Fruit fly (Drosophila melanogaster) whole organism, embryonic: Measurements from ENCODE around the gene CG6420.

ENCODE experiments used
- Ada2b ChIP-seq: fragments of 200-800 bp; sonication (Bioruptor generic); IDR thresholded peaks from 2 replicates; pipeline ENCODE4 v1.3.6; 2022; ENCODE audit warnings: missing biosample characterization, missing genetic modification characterization
- Atf-2 ChIP-seq: fragments of 200-800 bp; sonication (Bioruptor generic); optimal IDR thresholded peaks from 2 replicates; lab custom pipeline; 2016; ENCODE audit warnings: missing biosample characterization, missing genetic modification characterization
- B-H1 ChIP-seq: fragments of 200-800 bp; sonication (Bioruptor generic); IDR thresholded peaks from 3 replicates; pipeline ENCODE4 v1.3.6; 2022; ENCODE audit warnings: missing biosample characterization, missing genetic modification characterization
- CG10147 ChIP-seq: fragments of 200-800 bp; sonication (Bioruptor generic); optimal IDR thresholded peaks from 2 replicates; lab custom pipeline; 2019; ENCODE audit warnings: missing biosample characterization, mild to moderate bottlenecking, missing genetic modification characterization, moderate library complexity
- CG11456 ChIP-seq: fragments of 200-800 bp; sonication (Bioruptor generic); IDR thresholded peaks from 3 replicates; pipeline ENCODE4 v1.3.6; 2022; ENCODE audit warnings: missing biosample characterization, missing genetic modification characterization
- CG15269 ChIP-seq: fragments of 200-800 bp; sonication (Bioruptor generic); optimal IDR thresholded peaks from 2 replicates; lab custom pipeline; 2018; ENCODE audit warnings: missing biosample characterization, mild to moderate bottlenecking, missing genetic modification characterization, moderate library complexity
- CG16779 ChIP-seq: fragments of 200-800 bp; sonication (Bioruptor generic); IDR thresholded peaks from 2 replicates; pipeline ENCODE4 v1.3.6; 2022; ENCODE audit warnings: missing biosample characterization, missing genetic modification characterization
- CG30403 ChIP-seq: fragments of 200-800 bp; sonication (Bioruptor generic); optimal IDR thresholded peaks from 3 replicates; lab custom pipeline; 2016; ENCODE audit warnings: missing biosample characterization, missing genetic modification characterization
- CG32532 ChIP-seq: fragments of 200-800 bp; sonication (Bioruptor generic); IDR thresholded peaks from 2 replicates; pipeline ENCODE4 v1.3.6; 2022; ENCODE audit warnings: missing biosample characterization, missing genetic modification characterization
- CG34422 ChIP-seq: fragments of 200-800 bp; sonication (Bioruptor generic); IDR thresholded peaks from 3 replicates; pipeline ENCODE4 v1.3.6; 2022; ENCODE audit warnings: missing biosample characterization, missing genetic modification characterization
- CG3995 ChIP-seq: fragments of 200-800 bp; sonication (Bioruptor generic); optimal IDR thresholded peaks from 3 replicates; lab custom pipeline; 2016; ENCODE audit warnings: missing biosample characterization, missing genetic modification characterization
- CG6175 ChIP-seq: fragments of 200-800 bp; sonication (Bioruptor generic); IDR thresholded peaks from 3 replicates; pipeline ENCODE4 v1.3.6; 2022; ENCODE audit warnings: missing biosample characterization, missing genetic modification characterization
- CG7963 ChIP-seq: fragments of 200-800 bp; sonication (Bioruptor generic); IDR thresholded peaks from 3 replicates; pipeline ENCODE4 v1.3.6; 2022; ENCODE audit warnings: missing biosample characterization, missing genetic modification characterization; ENCODE audit not compliant: partially characterized antibody
- CG8478 ChIP-seq: fragments of >200 bp; optimal IDR thresholded peaks from 2 replicates; lab custom pipeline; 2018
- CG9932 ChIP-seq: fragments of 200-800 bp; sonication (Bioruptor generic); IDR thresholded peaks from 2 replicates; pipeline ENCODE4 v1.3.6; 2022; ENCODE audit warnings: missing biosample characterization, missing genetic modification characterization
- Dbx ChIP-seq: fragments of 200-800 bp; sonication (Bioruptor generic); IDR thresholded peaks from 3 replicates; pipeline ENCODE4 v1.3.6; 2022; ENCODE audit warnings: missing biosample characterization, missing genetic modification characterization
- Deaf1 ChIP-seq: fragments of 200-800 bp; optimal IDR thresholded peaks from 3 replicates; lab custom pipeline; 2019; ENCODE audit warnings: missing biosample characterization, mild to moderate bottlenecking, missing genetic modification characterization, moderate library complexity
- Elba2 ChIP-seq: fragments of 200-800 bp; sonication (Bioruptor generic); optimal IDR thresholded peaks from 3 replicates; lab custom pipeline; 2016; ENCODE audit warnings: missing biosample characterization, missing genetic modification characterization
- Ets65A ChIP-seq: fragments of 200-800 bp; sonication (Bioruptor generic); peaks from one replicate; lab custom pipeline; 2016; ENCODE audit warnings: missing biosample characterization, missing genetic modification characterization
- Fer3 ChIP-seq: fragments of 200-800 bp; sonication (Bioruptor generic); optimal IDR thresholded peaks from 2 replicates; lab custom pipeline; 2018; ENCODE audit warnings: missing biosample characterization, mild to moderate bottlenecking, missing genetic modification characterization, moderate library complexity
- Hr51 ChIP-seq, 2 experiments: fragments of 200-800 bp; sonication (Bioruptor generic); optimal IDR thresholded peaks; 2 replicates in 1 of 2; 3 replicates in 1 of 2; lab custom pipeline; 2016 to 2018; ENCODE audit warnings: missing biosample characterization in 2 of 2, missing genetic modification characterization in 2 of 2, mild to moderate bottlenecking in 1 of 2, moderate library complexity in 1 of 2
- Jarid2 ChIP-seq: fragments of 200-800 bp; sonication (Bioruptor generic); optimal IDR thresholded peaks from 3 replicates; lab custom pipeline; 2017; ENCODE audit warnings: mild to moderate bottlenecking, missing biosample characterization, missing genetic modification reagents, missing genetic modification characterization
- MESR4 ChIP-seq: fragments of 200-800 bp; sonication (Bioruptor generic); optimal IDR thresholded peaks from 2 replicates; lab custom pipeline; 2018; ENCODE audit warnings: missing biosample characterization, mild to moderate bottlenecking, missing genetic modification characterization, moderate library complexity
- Meics ChIP-seq: fragments of 200-800 bp; sonication (Bioruptor generic); optimal IDR thresholded peaks from 2 replicates; lab custom pipeline; 2017; ENCODE audit warnings: missing biosample characterization, mild to moderate bottlenecking, missing genetic modification characterization
- Spps ChIP-seq: fragments of 200-800 bp; sonication (Bioruptor generic); optimal IDR thresholded peaks from 2 replicates; lab custom pipeline; 2018; ENCODE audit warnings: missing biosample characterization, mild to moderate bottlenecking, missing genetic modification characterization
- Trl ChIP-seq, 3 experiments: fragments of >200 bp in 2 of 3; fragments of 200-800 bp in 1 of 3; sonication (Bioruptor generic) in 1 of 3; optimal IDR thresholded peaks; 2 replicates in 1 of 3; 3 replicates in 2 of 3; lab custom pipeline; 2016 to 2017; ENCODE audit warnings: missing biosample characterization in 1 of 3, missing genetic modification characterization in 1 of 3
- abd-A ChIP-seq: fragments of 200-800 bp; sonication (Bioruptor generic); optimal IDR thresholded peaks from 3 replicates; lab custom pipeline; 2019; ENCODE audit warnings: missing biosample characterization, mild to moderate bottlenecking, missing genetic modification characterization, moderate library complexity
- amos ChIP-seq: fragments of 200-800 bp; sonication (Bioruptor generic); IDR thresholded peaks from 2 replicates; pipeline ENCODE4 v1.3.6; 2022; ENCODE audit warnings: missing biosample characterization, missing genetic modification characterization; ENCODE audit not compliant: partially characterized antibody
- bab2 ChIP-seq: fragments of 200-800 bp; sonication (Bioruptor generic); optimal IDR thresholded peaks from 2 replicates; lab custom pipeline; 2016; ENCODE audit warnings: missing biosample characterization, missing genetic modification characterization
- bcd ChIP-seq: fragments of 200-800 bp; sonication (Bioruptor generic); optimal IDR thresholded peaks from 2 replicates; lab custom pipeline; 2017; ENCODE audit warnings: missing biosample characterization, mild to moderate bottlenecking, missing genetic modification characterization
- cg ChIP-seq: fragments of 200-800 bp; sonication (Bioruptor generic); optimal IDR thresholded peaks from 3 replicates; lab custom pipeline; 2019; ENCODE audit warnings: missing biosample characterization, mild to moderate bottlenecking, missing genetic modification characterization, moderate library complexity
- chinmo ChIP-seq: fragments of 200-800 bp; sonication (Bioruptor generic); IDR thresholded peaks from 4 replicates; pipeline ENCODE4 v1.3.6; 2022; ENCODE audit warnings: missing biosample characterization, missing genetic modification characterization; ENCODE audit not compliant: partially characterized antibody
- dimm ChIP-seq: fragments of 200-800 bp; sonication (Bioruptor generic); IDR thresholded peaks from 2 replicates; pipeline ENCODE4 v1.3.6; 2022; ENCODE audit warnings: missing biosample characterization, missing genetic modification characterization
- en ChIP-seq: fragments of 200-800 bp; sonication (Bioruptor generic); optimal IDR thresholded peaks from 2 replicates; lab custom pipeline; 2016; ENCODE audit warnings: missing biosample characterization, missing genetic modification characterization
- ewg ChIP-seq: fragments of 200-800 bp; sonication (Bioruptor generic); optimal IDR thresholded peaks from 3 replicates; lab custom pipeline; 2017; ENCODE audit warnings: mild to moderate bottlenecking, missing biosample characterization, missing genetic modification reagents, missing genetic modification characterization
- fru ChIP-seq: fragments of >200 bp; optimal IDR thresholded peaks from 2 replicates; lab custom pipeline; 2017
- gem ChIP-seq: fragments of 200-800 bp; sonication (Bioruptor generic); optimal IDR thresholded peaks from 2 replicates; lab custom pipeline; 2019; ENCODE audit warnings: missing biosample characterization, mild to moderate bottlenecking, missing genetic modification characterization, moderate library complexity
- lab ChIP-seq: fragments of 200-800 bp; sonication (Bioruptor generic); optimal IDR thresholded peaks from 3 replicates; lab custom pipeline; 2017; ENCODE audit warnings: missing biosample characterization, missing genetic modification characterization, mild to moderate bottlenecking, moderate library complexity, missing genetic modification reagents
- lov ChIP-seq, 2 experiments: fragments of 200-800 bp in 1 of 2; fragments of >200 bp in 1 of 2; sonication (Bioruptor generic) in 1 of 2; IDR thresholded peaks in 1 of 2; optimal IDR thresholded peaks in 1 of 2; 2 replicates in 1 of 2; 3 replicates in 1 of 2; pipeline versions ENCODE4 v1.3.6 to Lab custom; 2017 to 2022; ENCODE audit warnings: missing biosample characterization in 1 of 2, missing genetic modification characterization in 1 of 2
- luna ChIP-seq: fragments of 200-800 bp; sonication (Bioruptor generic); optimal IDR thresholded peaks from 2 replicates; lab custom pipeline; 2016; ENCODE audit warnings: missing biosample characterization, missing genetic modification characterization
- mld ChIP-seq: fragments of 200-800 bp; sonication (Bioruptor generic); IDR thresholded peaks from 3 replicates; pipeline ENCODE4 v1.3.6; 2022; ENCODE audit warnings: missing biosample characterization, missing genetic modification characterization; ENCODE audit not compliant: partially characterized antibody
- scrt ChIP-seq: fragments of 200-800 bp; sonication (Bioruptor generic); optimal IDR thresholded peaks from 2 replicates; lab custom pipeline; 2018; ENCODE audit warnings: missing biosample characterization, mild to moderate bottlenecking, missing genetic modification characterization, moderate library complexity
- sisA ChIP-seq: fragments of 200-800 bp; sonication (Bioruptor generic); IDR thresholded peaks from 2 replicates; pipeline ENCODE4 v1.3.6; 2022; ENCODE audit warnings: missing biosample characterization, missing genetic modification characterization
- stc ChIP-seq: fragments of 200-800 bp; sonication (Bioruptor generic); IDR thresholded peaks from 2 replicates; pipeline ENCODE4 v1.3.6; 2022; ENCODE audit warnings: missing biosample characterization, missing genetic modification characterization
- tap ChIP-seq: fragments of 200-800 bp; optimal IDR thresholded peaks from 3 replicates; lab custom pipeline; 2019; ENCODE audit warnings: missing biosample characterization, mild to moderate bottlenecking, missing genetic modification characterization, moderate library complexity
- tna ChIP-seq: fragments of 200-800 bp; sonication (Bioruptor generic); IDR thresholded peaks from 2 replicates; pipeline ENCODE4 v1.3.6; 2022; ENCODE audit warnings: missing biosample characterization, missing genetic modification characterization; ENCODE audit not compliant: partially characterized antibody
- vvl ChIP-seq: fragments of 200-800 bp; sonication (Bioruptor generic); IDR thresholded peaks from 2 replicates; pipeline ENCODE4 v1.3.6; 2022; ENCODE audit warnings: missing biosample characterization, missing genetic modification characterization
- zfh2 ChIP-seq: fragments of 200-800 bp; sonication (Bioruptor generic); optimal IDR thresholded peaks from 2 replicates; lab custom pipeline; 2016; ENCODE audit warnings: missing biosample characterization, missing genetic modification characterization

CG6420 gene

DNA sequence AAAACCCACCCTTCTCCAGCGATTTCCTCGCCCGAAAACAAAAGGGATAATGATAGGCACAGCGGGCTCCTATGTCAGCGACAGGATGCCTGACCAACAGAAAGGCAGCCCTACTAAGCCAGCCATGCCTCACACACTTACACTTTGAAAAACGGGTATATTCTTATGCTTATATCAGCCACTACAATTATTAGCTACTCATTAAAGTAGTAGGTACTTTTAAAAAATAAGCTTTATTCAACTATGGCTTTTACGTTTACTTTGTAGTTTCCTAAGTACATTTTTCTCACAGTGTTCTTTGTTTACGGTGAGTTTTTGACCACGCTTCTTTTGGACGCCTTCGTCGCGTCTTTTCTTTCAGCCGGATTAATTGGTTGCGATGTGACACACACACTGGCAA, 34.8 kb downstream of the CG6420 start (continued):
- TF ChIP-seq Ada2b (0 out of 2 replicates have a peak, but pooled peaks have one; percentile 19), Atf-2 (GFP tag; lab: Kevin White, UChicago) (no peak), lab (GFP tag; lab: Kevin White, UChicago) (peak; percentile 52), vvl (GFP tag; lab: Robert Waterston, UW) (peak; percentile 36; the same call in 1 of the 2 replicates), sisA (GFP tag; lab: Robert Waterston, UW) (peak; percentile 11; the same call in 1 of the 2 replicates), Meics (GFP tag; lab: Kevin White, UChicago) (peak; percentile 39), B-H1 (GFP tag; lab: Robert Waterston, UW) (no peak), en (GFP tag; lab: Kevin White, UChicago) (no peak), Fer3 (peak; percentile 9), zfh2 (GFP tag; lab: Kevin White, UChicago) (peak; percentile 0), stc (no peak), CG15269 (tag; lab: Kevin White, UChicago) (peak; percentile 14), Dbx (GFP tag; lab: Robert Waterston, UW) (peak; percentile 26; the same call in 1 of the 3 replicates), gem (peak; percentile 21), lov (optimal IDR thresholded peaks at IDR 0.05; lab: Kevin White, UChicago) (no peak), lov (GFP tag; IDR thresholded peaks at IDR 0.05; lab: Robert Waterston, UW) (no peak), CG11456 (GFP tag; lab: Robert Waterston, UW) (0 out of 3 replicates have a peak, but pooled peaks have one; percentile 15), Ets65A (GFP tag; lab: Kevin White, UChicago) (peak; percentile 77), CG34422 (GFP tag; lab: Robert Waterston, UW) (no peak), CG3995 (GFP tag; lab: Kevin White, UChicago) (no peak), CG32532 (GFP tag; lab: Robert Waterston, UW) (peak; percentile 41; the same call in 1 of the 2 replicates), CG30403 (peak; percentile 0), CG6175 (GFP tag; lab: Robert Waterston, UW) (no peak), CG10147 (GFP tag; lab: Kevin White, UChicago) (peak; percentile 15)

DNA sequence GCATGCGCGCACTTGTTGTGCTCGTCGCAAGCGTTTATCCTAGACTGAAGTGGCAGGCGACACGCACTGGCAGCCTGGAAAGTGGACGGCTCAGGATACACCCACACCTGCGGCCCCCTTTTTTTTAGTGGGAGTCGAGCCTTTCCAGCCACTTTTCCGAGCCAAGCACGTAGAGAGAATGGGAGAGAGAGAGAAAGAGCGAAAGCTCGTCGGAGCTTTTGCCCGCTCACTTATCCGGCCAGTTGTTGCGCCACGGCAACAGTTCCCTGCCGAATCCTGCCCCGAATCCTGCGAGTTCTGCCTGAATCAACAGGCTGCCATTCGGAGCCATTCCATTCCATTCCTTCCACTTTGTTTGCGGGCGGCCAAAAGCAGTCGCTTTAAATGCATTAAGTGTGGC, 43.1 kb downstream of the CG6420 start, which contains the start of gene beat-VII:
Gene beat-VII, minus strand, starts transcription at position 20 of the 400 bp plus-strand sequence.
- peak; percentile 31 to 43 for TF ChIP-seq Trl (optimal IDR thresholded peaks at IDR 0.05; lab: Kevin White, UChicago)
- TF ChIP-seq Trl (GFP tag; optimal IDR thresholded peaks at IDR 0.05; lab: Kevin White, UChicago) = no peak
- TF ChIP-seq CG9932 (GFP tag; lab: Robert Waterston, UW) = 0 out of 2 replicates have a peak, but pooled peaks have one; percentile 21
- TF ChIP-seq ewg (GFP tag; lab: Kevin White, UChicago) = peak; percentile 2
- no peak for TF ChIP-seq mld
- TF ChIP-seq CG16779 (GFP tag; lab: Robert Waterston, UW) = peak; percentile 77; the same call in 1 of the 2 replicates
- no peak for TF ChIP-seq bab2
- 0 out of 2 replicates have a peak, but pooled peaks have one; percentile 3 for TF ChIP-seq amos (GFP tag; lab: Robert Waterston, UW)
- no peak for TF ChIP-seq CG7963
- peak; percentile 74 for TF ChIP-seq Deaf1
- peak; percentile 9 for TF ChIP-seq abd-A
- peak; percentile 18 for TF ChIP-seq Jarid2
- 0 out of 4 replicates have a peak, but pooled peaks have one; percentile 56 for TF ChIP-seq chinmo (GFP tag; lab: Robert Waterston, UW)
- TF ChIP-seq scrt (GFP tag; lab: Kevin White, UChicago) = peak; percentile 100

DNA sequence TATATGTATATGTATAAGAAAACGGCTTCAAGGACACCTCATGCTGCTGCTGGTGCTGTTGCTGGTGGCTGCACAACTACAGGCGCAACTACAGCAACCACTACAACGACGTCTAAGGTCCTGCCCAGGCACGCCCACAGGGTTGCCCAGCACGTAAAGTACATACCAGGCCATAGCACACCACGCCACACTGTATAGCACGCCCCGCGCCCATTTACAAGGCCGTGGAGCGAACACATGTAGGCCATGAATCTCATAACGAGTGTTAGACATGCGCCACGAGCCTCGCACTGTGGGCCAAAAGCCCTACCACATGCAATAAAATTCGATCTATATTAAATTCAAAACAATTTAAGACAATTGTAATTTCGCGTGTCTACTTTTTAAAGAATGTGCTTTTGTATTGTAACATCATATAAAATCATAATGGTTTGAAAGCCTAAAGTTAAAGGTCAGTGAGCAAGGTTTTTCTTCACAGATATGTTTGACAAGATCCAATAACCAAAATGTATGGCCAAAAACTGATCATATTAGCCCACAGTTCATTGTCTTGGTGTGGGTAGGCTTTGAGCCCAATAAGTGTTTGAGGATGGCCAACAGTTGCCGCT, 53.4 kb downstream of the CG6420 start:
- TF ChIP-seq luna (GFP tag; lab: Kevin White, UChicago) (no peak), tap (tag; lab: Kevin White, UChicago) (no peak), MESR4 (GFP tag; lab: Kevin White, UChicago) (no peak), fru (lab: Kevin White, UChicago) (no peak), CG8478 (no peak), bcd (no peak), dimm (no peak), Hr51 (GFP tag; optimal IDR thresholded peaks at IDR 0.05; lab: Kevin White, UChicago) (peak in 1 of 2 experiments; percentile 26), tna (GFP tag; lab: Robert Waterston, UW) (no peak), cg (GFP tag; lab: Kevin White, UChicago) (no peak), CG6175 (GFP tag; lab: Robert Waterston, UW) (no peak), Spps (no peak), Elba2 (GFP tag; lab: Kevin White, UChicago) (no peak)
